Worm (Caenorhabditis elegans): ENCODE data around the gene F13A7.14.

F13A7.14 gene

ce11 chrV:16370039-16370438 is 31.7 kb upstream of the F13A7.14 start (continued):
- TF ChIP-seq F52B5.7 (tag; optimal IDR thresholded peaks at IDR 0.05) (peak; percentile 92), aptf-3 (GFP tag; IDR thresholded peaks at IDR 0.05) (0 out of 2 replicates have a peak, but pooled peaks have one; percentile 35), ceh-100 (GFP tag; IDR thresholded peaks at IDR 0.05) (peak; percentile 69), B0035.1 (tag; optimal IDR thresholded peaks at IDR 0.05) (peak; percentile 69), nhr-120 (GFP tag; IDR thresholded peaks at IDR 0.05) (no peak), snpc-1.3 (tag; optimal IDR thresholded peaks at IDR 0.05; ENCODE audit: insufficient read depth) (peak; percentile 84), ztf-3 (GFP tag; optimal IDR thresholded peaks at IDR 0.05) (peak; percentile 23), dpl-1 (GFP tag; optimal IDR thresholded peaks at IDR 0.05) (no peak), K11D2.4 (GFP tag; IDR thresholded peaks at IDR 0.05) (peak; percentile 73), nhr-90 (tag; optimal IDR thresholded peaks at IDR 0.05) (peak; percentile 95), lir-1 (GFP tag; conservative IDR thresholded peaks at IDR 0.05) (no peak), C06A6.2 (GFP tag; conservative IDR thresholded peaks at IDR 0.05) (peak; percentile 59; the same call in 1 of the 2 replicates), ztf-26 (tag; optimal IDR thresholded peaks at IDR 0.05) (peak; percentile 86), B0336.3 (GFP tag; IDR thresholded peaks at IDR 0.05) (peak; percentile 92), hsf-1 (GFP tag; IDR thresholded peaks at IDR 0.05) (0 out of 2 replicates have a peak, but pooled peaks have one; percentile 46), ceh-79 (tag; optimal IDR thresholded peaks at IDR 0.05) (peak; percentile 90), die-1 (tag; optimal IDR thresholded peaks at IDR 0.05) (peak; percentile 94), mes-4 (tag; optimal IDR thresholded peaks at IDR 0.05) (peak; percentile 38), snpc-1.1 (tag; optimal IDR thresholded peaks at IDR 0.05; ENCODE audit: insufficient read depth) (peak; percentile 50), repo-1 (tag; optimal IDR thresholded peaks at IDR 0.05) (peak; percentile 89), fkh-3 (tag; optimal IDR thresholded peaks at IDR 0.05) (peak; percentile 88), xnd-1 (tag; optimal IDR thresholded peaks at IDR 0.05) (no peak), K12H6.12 (tag; optimal IDR thresholded peaks at IDR 0.05) (peak; percentile 61), aptf-2 (GFP tag; conservative IDR thresholded peaks at IDR 0.05) (no peak), ztf-6 (GFP tag; IDR thresholded peaks at IDR 0.05) (peak; percentile 49; the same call in 1 of the 2 replicates), unc-130 (GFP tag; optimal IDR thresholded peaks at IDR 0.05) (peak; percentile 73), rpc-1 (optimal IDR thresholded peaks at IDR 0.05) (peak; percentile 92), rpc-1 (tag; optimal IDR thresholded peaks at IDR 0.05) (peak; percentile 88), egl-18 (GFP tag; IDR thresholded peaks at IDR 0.05) (peak; percentile 61; the same call in 1 of the 2 replicates), lin-35 (GFP tag; optimal IDR thresholded peaks at IDR 0.05) (no peak), lsy-27 (tag; optimal IDR thresholded peaks at IDR 0.05; ENCODE audit: borderline replicate concordance, insufficient read depth) (peak; percentile 59), egl-44 (GFP tag; IDR thresholded peaks at IDR 0.05) (peak; percentile 92), ZK185.1 (tag; optimal IDR thresholded peaks at IDR 0.05; ENCODE audit: poor library complexity, severe bottlenecking) (no peak), ekl-4 (GFP tag; IDR thresholded peaks at IDR 0.05) (peak; percentile 73), zim-3 (tag; optimal IDR thresholded peaks at IDR 0.05) (peak; percentile 83), let-607 (tag; optimal IDR thresholded peaks at IDR 0.05) (peak; percentile 44 to 66), F39B2.1 (GFP tag; IDR thresholded peaks at IDR 0.05) (no peak), ets-4 (GFP tag; optimal IDR thresholded peaks at IDR 0.05) (peak; percentile 71), hmg-1.2 (GFP tag; IDR thresholded peaks at IDR 0.05) (peak; percentile 77), him-1 (tag; optimal IDR thresholded peaks at IDR 0.05) (peak; percentile 85), madf-3 (GFP tag; IDR thresholded peaks at IDR 0.05) (peak; percentile 69; the same call in 1 of the 2 replicates), madf-8 (GFP tag; conservative IDR thresholded peaks at IDR 0.05) (0 out of 2 replicates have a peak, but pooled peaks have one; percentile 10), mcd-1 (GFP tag; IDR thresholded peaks at IDR 0.05) (peak; percentile 83), somi-1 (GFP tag; optimal IDR thresholded peaks at IDR 0.05) (peak; percentile 45), lag-1 (GFP tag; IDR thresholded peaks at IDR 0.05) (no peak), ceh-58 (GFP tag; IDR thresholded peaks at IDR 0.05) (no peak), pbrm-1 (GFP tag; IDR thresholded peaks at IDR 0.05) (peak; percentile 89), T26A5.8 (tag; optimal IDR thresholded peaks at IDR 0.05) (peak; percentile 85)

Data from whole organism, young adult.